Fruit fly (Drosophila melanogaster): Measurements from ENCODE around the gene CG31517.

Gene CG31517

dm6 chr3R:13948237-13948636 is at the start of gene CG31517:
Gene CG31517 (plus strand): TSS chr3R:13948420.
- TF ChIP-seq dsf (GFP tag; optimal IDR thresholded peaks at IDR 0.05; ENCODE audit: borderline replicate concordance), result no peak
- TF ChIP-seq Dfd (GFP tag; optimal IDR thresholded peaks at IDR 0.05), result no peak
- no peak for TF ChIP-seq CG9705 (GFP tag; optimal IDR thresholded peaks at IDR 0.05)
- no peak for TF ChIP-seq usp (GFP tag; optimal IDR thresholded peaks at IDR 0.05)

dm6 chr3R:13899727-13900209 is 48.5 kb upstream of the CG31517 start:
- TF ChIP-seq dmrt93B (GFP tag; optimal IDR thresholded peaks at IDR 0.05) (no peak), Hr83 (GFP tag; optimal IDR thresholded peaks at IDR 0.05; ENCODE audit: poor library complexity, severe bottlenecking) (no peak), rgr (GFP tag; optimal IDR thresholded peaks at IDR 0.05) (no peak), br (GFP tag; optimal IDR thresholded peaks at IDR 0.05) (no peak), brk (GFP tag; optimal IDR thresholded peaks at IDR 0.05) (no peak), Dif (GFP tag; optimal IDR thresholded peaks at IDR 0.05; ENCODE audit: partially characterized antibody) (no peak), usp (GFP tag; optimal IDR thresholded peaks at IDR 0.05) (no peak), lola (GFP tag; optimal IDR thresholded peaks at IDR 0.05) (no peak), Rel (GFP tag; optimal IDR thresholded peaks at IDR 0.05) (no peak), Rel (tag; optimal IDR thresholded peaks at IDR 0.05) (no peak)

- TF ChIP-seq dl (GFP tag; optimal IDR thresholded peaks at IDR 0.05; ENCODE audit: insufficient read depth in 1 of 2, partially characterized antibody in 2 of 2) (peak in 1 of 2 experiments; percentile 65), Hr78 (GFP tag; optimal IDR thresholded peaks at IDR 0.05) (no peak), Dfd (GFP tag; optimal IDR thresholded peaks at IDR 0.05) (no peak), sage (GFP tag; optimal IDR thresholded peaks at IDR 0.05) (no peak), CG32264 (GFP tag; optimal IDR thresholded peaks at IDR 0.05) (no peak), Vsx2 (GFP tag; optimal IDR thresholded peaks at IDR 0.05; ENCODE audit: partially characterized antibody) (peak; percentile 82), dsf (GFP tag; optimal IDR thresholded peaks at IDR 0.05; ENCODE audit: borderline replicate concordance) (no peak), Hr83 (GFP tag; optimal IDR thresholded peaks at IDR 0.05; ENCODE audit: poor library complexity, severe bottlenecking) (peak; percentile 35), h (GFP tag; optimal IDR thresholded peaks at IDR 0.05) (no peak), usp (GFP tag; optimal IDR thresholded peaks at IDR 0.05) (no peak), Dif (GFP tag; optimal IDR thresholded peaks at IDR 0.05; ENCODE audit: partially characterized antibody) (peak; percentile 87)
These were observed 46.7 kb upstream of the CG31517 start, which contains the start of gene ems for dm6 chr3R:13901543-13901945. Gene ems (plus strand): TSS chr3R:13901853.

dm6 chr3R:13906759-13907158 is 41.5 kb upstream of the CG31517 start:
- TF ChIP-seq OdsH (GFP tag; optimal IDR thresholded peaks at IDR 0.05), result no peak
- no peak for TF ChIP-seq Vsx2 (GFP tag; optimal IDR thresholded peaks at IDR 0.05; ENCODE audit: partially characterized antibody)
- TF ChIP-seq h (GFP tag; optimal IDR thresholded peaks at IDR 0.05), result no peak
- TF ChIP-seq Abd-B (GFP tag; optimal IDR thresholded peaks at IDR 0.05), result no peak

dm6 chr3R:13907355-13908105 is 40.7 kb upstream of the CG31517 start:
- TF ChIP-seq dmrt93B (GFP tag; optimal IDR thresholded peaks at IDR 0.05), result no peak
- TF ChIP-seq foxo (GFP tag; optimal IDR thresholded peaks at IDR 0.05), result peak in 1 of 2 experiments; percentile 4
- TF ChIP-seq Rel (GFP tag; optimal IDR thresholded peaks at IDR 0.05), result no peak
- no peak for TF ChIP-seq Rel (tag; optimal IDR thresholded peaks at IDR 0.05)

- TF ChIP-seq Sp1 (GFP tag; optimal IDR thresholded peaks at IDR 0.05), result no peak
- no peak for TF ChIP-seq Mio (GFP tag; optimal IDR thresholded peaks at IDR 0.05)
These were observed 39.2 kb upstream of the CG31517 start for dm6 chr3R:13909065-13909464.

dm6 chr3R:13909899-13910298 is 38.3 kb upstream of the CG31517 start:
- TF ChIP-seq Hr83 (GFP tag; optimal IDR thresholded peaks at IDR 0.05; ENCODE audit: poor library complexity, severe bottlenecking), result no peak
- no peak for TF ChIP-seq pan (optimal IDR thresholded peaks at IDR 0.05)
- no peak for TF ChIP-seq Dfd (GFP tag; optimal IDR thresholded peaks at IDR 0.05)
- no peak for TF ChIP-seq fru (GFP tag; optimal IDR thresholded peaks at IDR 0.05)
- no peak for TF ChIP-seq HLH106 (tag; optimal IDR thresholded peaks at IDR 0.05)
- no peak for TF ChIP-seq tai (GFP tag; optimal IDR thresholded peaks at IDR 0.05)
- no peak for TF ChIP-seq jim (GFP tag; optimal IDR thresholded peaks at IDR 0.05)
- TF ChIP-seq CrebA (GFP tag; optimal IDR thresholded peaks at IDR 0.05; ENCODE audit: borderline replicate concordance), result no peak
- no peak for TF ChIP-seq Hnf4 (GFP tag; optimal IDR thresholded peaks at IDR 0.05)
- TF ChIP-seq Sp1 (GFP tag; optimal IDR thresholded peaks at IDR 0.05), result no peak
- no peak for TF ChIP-seq CG32264 (GFP tag; optimal IDR thresholded peaks at IDR 0.05)
- no peak for TF ChIP-seq OdsH (GFP tag; optimal IDR thresholded peaks at IDR 0.05)
- TF ChIP-seq psq (GFP tag; optimal IDR thresholded peaks at IDR 0.05), result no peak
- no peak for TF ChIP-seq N (GFP tag; optimal IDR thresholded peaks at IDR 0.05)
